Fruit fly (Drosophila melanogaster) whole organism, embryonic: Measurements from ENCODE around the gene Uck.

Source experiments
- Blimp-1 ChIP-seq: fragments of 200-800 bp; sonication (Bioruptor generic); optimal IDR thresholded peaks from 3 replicates; lab custom pipeline; 2018; ENCODE audit warnings: missing biosample characterization, missing genetic modification characterization, mild to moderate bottlenecking, moderate library complexity, missing genetic modification reagents
- CG10209 ChIP-seq: fragments of 200-800 bp; sonication (Bioruptor generic); optimal IDR thresholded peaks from 3 replicates; lab custom pipeline; 2017; ENCODE audit warnings: missing biosample characterization, mild to moderate bottlenecking, missing genetic modification characterization, missing genetic modification reagents
- CG10321 ChIP-seq: fragments of 200-800 bp; sonication (Bioruptor generic); IDR thresholded peaks from 2 replicates; pipeline ENCODE4 v1.3.6; 2022; ENCODE audit warnings: missing biosample characterization, missing genetic modification characterization
- CG10366 ChIP-seq: fragments of 200-800 bp; sonication (Bioruptor generic); IDR thresholded peaks from 2 replicates; pipeline ENCODE4 v1.3.6; 2022; ENCODE audit warnings: missing biosample characterization, missing genetic modification characterization
- CG11093 ChIP-seq: fragments of 200-800 bp; sonication (Bioruptor generic); IDR thresholded peaks from 3 replicates; pipeline ENCODE4 v1.3.6; 2022; ENCODE audit warnings: missing biosample characterization, missing genetic modification characterization
- CG12104 ChIP-seq: fragments of 200-800 bp; sonication (Bioruptor generic); optimal IDR thresholded peaks from 3 replicates; lab custom pipeline; 2016; ENCODE audit warnings: missing biosample characterization, missing genetic modification characterization
- CG1233 ChIP-seq: fragments of 200-800 bp; sonication (Bioruptor generic); optimal IDR thresholded peaks from 4 replicates; lab custom pipeline; 2018; ENCODE audit warnings: missing biosample characterization, mild to moderate bottlenecking, missing genetic modification characterization
- CG12744 ChIP-seq: fragments of 200-800 bp; sonication (Bioruptor generic); optimal IDR thresholded peaks from 2 replicates; lab custom pipeline; 2016; ENCODE audit warnings: missing biosample characterization, missing genetic modification characterization
- CG13123 ChIP-seq: fragments of 200-800 bp; sonication (Bioruptor generic); optimal IDR thresholded peaks from 2 replicates; lab custom pipeline; 2016; ENCODE audit warnings: missing biosample characterization, missing genetic modification characterization
- CG14965 ChIP-seq: fragments of 200-800 bp; sonication (Bioruptor generic); optimal IDR thresholded peaks from 2 replicates; lab custom pipeline; 2016; ENCODE audit warnings: missing biosample characterization, missing genetic modification characterization, borderline replicate concordance
- CG1529 ChIP-seq: fragments of 200-800 bp; sonication (Bioruptor generic); optimal IDR thresholded peaks from 3 replicates; lab custom pipeline; 2018; ENCODE audit warnings: missing biosample characterization, missing genetic modification characterization
- CG17186 ChIP-seq: fragments of 200-800 bp; sonication (Bioruptor generic); optimal IDR thresholded peaks from 3 replicates; lab custom pipeline; 2017; ENCODE audit warnings: missing biosample characterization, missing genetic modification reagents, missing genetic modification characterization
- CG17568 ChIP-seq: fragments of 200-800 bp; sonication (Bioruptor generic); optimal IDR thresholded peaks from 2 replicates; lab custom pipeline; 2018; ENCODE audit warnings: missing biosample characterization, mild to moderate bottlenecking, missing genetic modification characterization, moderate library complexity
- CG2120 ChIP-seq: fragments of 200-800 bp; sonication (Bioruptor generic); optimal IDR thresholded peaks from 3 replicates; lab custom pipeline; 2016; ENCODE audit warnings: missing biosample characterization, missing genetic modification characterization
- CG30020 ChIP-seq: fragments of 200-800 bp; optimal IDR thresholded peaks from 2 replicates; lab custom pipeline; 2019; ENCODE audit warnings: missing biosample characterization, mild to moderate bottlenecking, missing genetic modification characterization, moderate library complexity
- CG4404 ChIP-seq: fragments of 200-800 bp; sonication (Bioruptor generic); IDR thresholded peaks from 2 replicates; pipeline ENCODE4 v1.3.6; 2022; ENCODE audit warnings: missing biosample characterization, missing genetic modification characterization
- CG4730 ChIP-seq: fragments of 200-800 bp; sonication (Bioruptor generic); IDR thresholded peaks from 2 replicates; pipeline ENCODE4 v1.3.6; 2022; ENCODE audit warnings: missing biosample characterization, missing genetic modification characterization
- CG4820 ChIP-seq: fragments of 200-800 bp; sonication (Bioruptor generic); optimal IDR thresholded peaks from 3 replicates; lab custom pipeline; 2016; ENCODE audit warnings: missing biosample characterization, missing genetic modification characterization
- CG6272 ChIP-seq: fragments of 200-800 bp; sonication (Bioruptor generic); IDR thresholded peaks from 2 replicates; pipeline ENCODE4 v1.3.6; 2022; ENCODE audit warnings: missing biosample characterization, missing genetic modification characterization
- CG6854 ChIP-seq: fragments of 200-800 bp; sonication (Bioruptor generic); optimal IDR thresholded peaks from 3 replicates; lab custom pipeline; 2017; ENCODE audit warnings: missing biosample characterization, mild to moderate bottlenecking, missing genetic modification characterization
- CG7839 ChIP-seq: fragments of 200-800 bp; sonication (Bioruptor generic); optimal IDR thresholded peaks from 3 replicates; lab custom pipeline; 2018; ENCODE audit warnings: missing biosample characterization, mild to moderate bottlenecking, missing genetic modification characterization, moderate library complexity
- CG8089 ChIP-seq: fragments of 200-800 bp; sonication (Bioruptor generic); optimal IDR thresholded peaks from 3 replicates; lab custom pipeline; 2016; ENCODE audit warnings: missing biosample characterization, missing genetic modification characterization
- CG9437 ChIP-seq: fragments of 200-800 bp; sonication (Bioruptor generic); optimal IDR thresholded peaks from 2 replicates; lab custom pipeline; 2018; ENCODE audit warnings: missing biosample characterization, mild to moderate bottlenecking, missing genetic modification characterization
- CG9727 ChIP-seq: fragments of 200-800 bp; sonication (Bioruptor generic); optimal IDR thresholded peaks from 3 replicates; lab custom pipeline; 2017; ENCODE audit warnings: missing biosample characterization, mild to moderate bottlenecking, missing genetic modification characterization
- Doc2 ChIP-seq: fragments of 200-800 bp; sonication (Bioruptor generic); IDR thresholded peaks from 2 replicates; pipeline ENCODE4 v1.3.6; 2022; ENCODE audit warnings: missing biosample characterization, missing genetic modification characterization
- Ets97D ChIP-seq: fragments of 200-800 bp; sonication (Bioruptor generic); optimal IDR thresholded peaks from 3 replicates; lab custom pipeline; 2016; ENCODE audit warnings: missing biosample characterization, missing genetic modification characterization
- HLH54F ChIP-seq: fragments of 200-800 bp; sonication (Bioruptor generic); optimal IDR thresholded peaks from 3 replicates; lab custom pipeline; 2016; ENCODE audit warnings: missing biosample characterization, missing genetic modification characterization
- Hmr ChIP-seq: fragments of 200-800 bp; sonication (Bioruptor generic); optimal IDR thresholded peaks from 3 replicates; lab custom pipeline; 2017; ENCODE audit warnings: mild to moderate bottlenecking, missing biosample characterization, missing genetic modification reagents, missing genetic modification characterization
- Kr ChIP-seq: fragments of 200-800 bp; sonication (Bioruptor generic); optimal IDR thresholded peaks from 2 replicates; lab custom pipeline; 2017; ENCODE audit warnings: missing biosample characterization, mild to moderate bottlenecking, missing genetic modification characterization
- NC2α ChIP-seq: fragments of 200-800 bp; sonication (Bioruptor generic); optimal IDR thresholded peaks from 2 replicates; lab custom pipeline; 2016; ENCODE audit warnings: missing biosample characterization, missing genetic modification characterization
- Rfx ChIP-seq: fragments of 200-800 bp; sonication (Bioruptor generic); IDR thresholded peaks from 2 replicates; pipeline ENCODE4 v1.3.6; 2022; ENCODE audit warnings: missing biosample characterization, missing genetic modification characterization
- Sry-β ChIP-seq: fragments of 200-800 bp; sonication (Bioruptor generic); optimal IDR thresholded peaks from 2 replicates; lab custom pipeline; 2018; ENCODE audit warnings: missing biosample characterization, mild to moderate bottlenecking, missing genetic modification characterization, moderate library complexity
- TFAM ChIP-seq: fragments of 200-800 bp; sonication (Bioruptor generic); optimal IDR thresholded peaks from 2 replicates; lab custom pipeline; 2017; ENCODE audit warnings: missing biosample characterization, missing genetic modification characterization, inconsistent platforms
- Xbp1 ChIP-seq: fragments of 200-800 bp; sonication (Bioruptor generic); optimal IDR thresholded peaks from 3 replicates; lab custom pipeline; 2016; ENCODE audit warnings: missing biosample characterization, mild to moderate bottlenecking, missing genetic modification characterization
- YL-1 ChIP-seq: fragments of 200-800 bp; sonication (Bioruptor generic); optimal IDR thresholded peaks from 3 replicates; lab custom pipeline; 2017; ENCODE audit warnings: missing biosample characterization, mild to moderate bottlenecking, missing genetic modification characterization
- abd-A ChIP-seq: fragments of 200-800 bp; sonication (Bioruptor generic); optimal IDR thresholded peaks from 3 replicates; lab custom pipeline; 2019; ENCODE audit warnings: missing biosample characterization, mild to moderate bottlenecking, missing genetic modification characterization, moderate library complexity
- bowl ChIP-seq: fragments of 200-800 bp; sonication (Bioruptor generic); IDR thresholded peaks from 2 replicates; pipeline ENCODE4 v1.3.6; 2022; ENCODE audit warnings: missing biosample characterization, missing genetic modification characterization
- cato ChIP-seq: fragments of 200-800 bp; sonication (Bioruptor generic); optimal IDR thresholded peaks from 2 replicates; lab custom pipeline; 2016; ENCODE audit warnings: missing biosample characterization, missing genetic modification characterization, borderline replicate concordance
- cg ChIP-seq: fragments of 200-800 bp; sonication (Bioruptor generic); optimal IDR thresholded peaks from 3 replicates; lab custom pipeline; 2019; ENCODE audit warnings: missing biosample characterization, mild to moderate bottlenecking, missing genetic modification characterization, moderate library complexity
- eyg ChIP-seq: fragments of 200-800 bp; sonication (Bioruptor generic); optimal IDR thresholded peaks from 3 replicates; lab custom pipeline; 2016; ENCODE audit warnings: missing biosample characterization, missing genetic modification characterization
- fd96Cb ChIP-seq: fragments of 200-800 bp; sonication (Bioruptor generic); optimal IDR thresholded peaks from 2 replicates; lab custom pipeline; 2018; ENCODE audit warnings: missing biosample characterization, mild to moderate bottlenecking, missing genetic modification characterization, moderate library complexity
- gfzf ChIP-seq: fragments of 200-800 bp; sonication (Bioruptor generic); optimal IDR thresholded peaks from 2 replicates; lab custom pipeline; 2016; ENCODE audit warnings: missing biosample characterization, mild to moderate bottlenecking, missing genetic modification characterization, moderate library complexity
- hkb ChIP-seq, 2 experiments: fragments of 200-800 bp in 1 of 2; fragments of >200 bp in 1 of 2; sonication (Bioruptor generic) in 1 of 2; IDR thresholded peaks in 1 of 2; optimal IDR thresholded peaks in 1 of 2; 2 replicates each; pipeline versions ENCODE4 v1.3.6 to Lab custom; 2017 to 2022; ENCODE audit warnings: missing biosample characterization in 1 of 2, missing genetic modification characterization in 1 of 2
- ken ChIP-seq: fragments of 200-800 bp; sonication (Bioruptor generic); IDR thresholded peaks from 3 replicates; pipeline ENCODE4 v1.3.6; 2022; ENCODE audit warnings: missing biosample characterization, missing genetic modification characterization
- pum ChIP-seq: fragments of 200-800 bp; sonication (Bioruptor generic); optimal IDR thresholded peaks from 2 replicates; lab custom pipeline; 2016; ENCODE audit warnings: missing biosample characterization, missing genetic modification characterization
- repo ChIP-seq: fragments of 200-800 bp; sonication (Bioruptor generic); optimal IDR thresholded peaks from 2 replicates; lab custom pipeline; 2016; ENCODE audit warnings: missing biosample characterization, missing genetic modification characterization
- rib ChIP-seq: fragments of 200-800 bp; sonication (Bioruptor generic); IDR thresholded peaks from 2 replicates; pipeline ENCODE4 v1.3.6; 2022; ENCODE audit warnings: missing biosample characterization, missing genetic modification characterization
- tx ChIP-seq: fragments of 200-800 bp; sonication (Bioruptor generic); optimal IDR thresholded peaks from 2 replicates; lab custom pipeline; 2016; ENCODE audit warnings: missing biosample characterization, missing genetic modification characterization

Uck gene

DNA sequence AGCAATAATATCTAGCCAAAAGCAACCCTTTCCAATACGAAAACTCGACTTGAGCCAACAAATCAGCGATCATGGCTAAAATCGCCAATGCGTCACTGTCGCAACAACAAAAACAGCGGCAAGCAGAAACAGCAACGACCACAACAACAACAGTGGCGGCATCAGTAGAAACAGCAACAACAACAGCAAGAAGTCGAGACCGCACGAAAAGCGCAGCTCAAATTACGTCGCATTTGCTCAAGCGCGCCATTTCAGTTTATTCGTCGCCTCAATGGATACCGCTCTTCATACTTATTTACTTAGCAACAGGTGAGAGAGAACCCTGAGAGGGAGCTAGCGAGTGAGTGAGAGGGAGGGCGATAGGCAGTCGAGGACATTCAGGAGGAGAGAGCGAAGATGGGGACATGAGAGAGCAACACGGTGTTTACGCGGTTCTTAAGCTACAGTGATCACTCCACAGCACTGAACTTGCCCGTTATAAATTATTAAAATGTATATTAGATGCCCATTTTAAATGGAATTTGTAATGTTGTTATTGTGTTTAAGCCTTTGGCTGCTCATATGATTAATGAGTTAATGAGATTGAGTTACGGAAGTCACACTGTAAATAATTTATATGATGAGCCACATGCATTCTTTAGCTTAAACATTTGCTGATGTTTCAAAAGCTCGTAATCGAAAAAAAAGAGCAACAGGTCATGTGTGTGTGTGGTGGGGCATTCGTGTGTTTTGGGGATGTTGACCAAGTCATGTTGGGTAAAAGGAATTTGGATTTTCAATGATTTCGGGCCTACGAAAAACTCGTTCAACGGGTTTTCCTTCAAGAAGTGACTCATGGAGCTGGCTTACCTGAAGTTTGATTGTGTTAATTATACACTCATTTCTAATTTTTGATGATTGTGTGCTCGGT, 5.8 kb downstream of the Uck start (continued):
- TF ChIP-seq CG13123 (GFP tag; lab: Kevin White, UChicago), result no peak
- no peak for TF ChIP-seq hkb (optimal IDR thresholded peaks at IDR 0.05; lab: Kevin White, UChicago)
- peak; percentile 87 for TF ChIP-seq hkb (GFP tag; IDR thresholded peaks at IDR 0.05; lab: Robert Waterston, UW)
- peak; percentile 78 for TF ChIP-seq Hmr (GFP tag; lab: Kevin White, UChicago)
- no peak for TF ChIP-seq CG14965
- peak; percentile 77 for TF ChIP-seq CG4820 (GFP tag; lab: Kevin White, UChicago)
- TF ChIP-seq CG11093 (GFP tag; lab: Robert Waterston, UW), result peak; percentile 69; the same call in 2 of the 3 replicates
- TF ChIP-seq Sry-β (GFP tag; lab: Kevin White, UChicago), result no peak
- TF ChIP-seq CG6272 (GFP tag; lab: Robert Waterston, UW), result peak; percentile 65
- peak; percentile 34 for TF ChIP-seq NC2α (GFP tag; lab: Kevin White, UChicago)
- TF ChIP-seq pum (GFP tag; lab: Kevin White, UChicago), result peak; percentile 62
- TF ChIP-seq abd-A, result no peak
- peak; percentile 90 for TF ChIP-seq Rfx
- TF ChIP-seq CG10321 (GFP tag; lab: Robert Waterston, UW), result peak; percentile 56; the same call in 1 of the 2 replicates
- TF ChIP-seq CG30020 (tag; lab: Kevin White, UChicago), result peak; percentile 27
- no peak for TF ChIP-seq CG6854
- peak; percentile 89 for TF ChIP-seq CG2120
- TF ChIP-seq repo (GFP tag; lab: Kevin White, UChicago), result peak; percentile 48
- TF ChIP-seq rib (GFP tag; lab: Robert Waterston, UW), result no peak
- TF ChIP-seq CG12104 (GFP tag; lab: Kevin White, UChicago), result peak; percentile 63
- TF ChIP-seq CG4404, result peak; percentile 84
- TF ChIP-seq CG17186 (GFP tag; lab: Kevin White, UChicago), result no peak
- TF ChIP-seq tx (GFP tag; lab: Kevin White, UChicago), result peak; percentile 42
- TF ChIP-seq CG7839, result peak; percentile 87
- peak; percentile 76 for TF ChIP-seq CG4730
- TF ChIP-seq Xbp1 (GFP tag; lab: Kevin White, UChicago), result peak; percentile 80
- peak; percentile 72; the same call in 1 of the 2 replicates for TF ChIP-seq bowl (GFP tag; lab: Robert Waterston, UW)
- TF ChIP-seq Ets97D (GFP tag; lab: Kevin White, UChicago), result no peak
- no peak for TF ChIP-seq cg (GFP tag; lab: Kevin White, UChicago)
- TF ChIP-seq CG10366 (GFP tag; lab: Robert Waterston, UW), result peak; percentile 75
- no peak for TF ChIP-seq gfzf (GFP tag; lab: Kevin White, UChicago)
- peak; percentile 72 for TF ChIP-seq CG1233 (GFP tag; lab: Kevin White, UChicago)
- peak; percentile 49 for TF ChIP-seq CG9437 (GFP tag; lab: Kevin White, UChicago)
- TF ChIP-seq eyg (GFP tag; lab: Kevin White, UChicago), result peak; percentile 32
- TF ChIP-seq Kr (GFP tag; lab: Kevin White, UChicago), result no peak
- peak; percentile 64 for TF ChIP-seq Blimp-1 (GFP tag; lab: Kevin White, UChicago)
- TF ChIP-seq TFAM (GFP tag; lab: Kevin White, UChicago), result peak; percentile 36
- no peak for TF ChIP-seq YL-1 (GFP tag; lab: Kevin White, UChicago)
- peak; percentile 84 for TF ChIP-seq CG10209 (GFP tag; lab: Kevin White, UChicago)
- peak; percentile 30; the same call in 1 of the 2 replicates for TF ChIP-seq Doc2 (GFP tag; lab: Robert Waterston, UW)
- TF ChIP-seq CG8089 (GFP tag; lab: Kevin White, UChicago), result peak; percentile 55
- TF ChIP-seq CG17568 (GFP tag; lab: Kevin White, UChicago), result peak; percentile 60
- peak; percentile 71 for TF ChIP-seq HLH54F (GFP tag; lab: Kevin White, UChicago)
- peak; percentile 83 for TF ChIP-seq CG9727 (GFP tag; lab: Kevin White, UChicago)
- TF ChIP-seq CG1529, result peak; percentile 40
- peak; percentile 72; the same call in 2 of the 3 replicates for TF ChIP-seq ken (GFP tag; lab: Robert Waterston, UW)
- peak; percentile 76 for TF ChIP-seq CG12744 (GFP tag; lab: Kevin White, UChicago)
- peak; percentile 67 for TF ChIP-seq fd96Cb (tag; lab: Kevin White, UChicago)
- TF ChIP-seq cato (GFP tag; lab: Kevin White, UChicago), result no peak
